Worm (Caenorhabditis elegans) whole organism, L3 larva: Measurements from ENCODE around the gene lmd-5.

Experiments
- ZK546.5 ChIP-seq: sonication (generic microtip); optimal IDR thresholded peaks from 2 replicates; lab custom pipeline; 2017; ENCODE audit warnings: missing biosample characterization, missing genetic modification characterization
- ama-1 ChIP-seq: fragments of 150-350 bp; optimal IDR thresholded peaks from 2 replicates; lab custom pipeline; 2018
- ceh-28 ChIP-seq: fragments of 150-350 bp; optimal IDR thresholded peaks from 2 replicates; lab custom pipeline; 2014; ENCODE audit warnings: missing biosample characterization, missing genetic modification reagents, missing genetic modification characterization
- ceh-82 ChIP-seq: fragments of 150-350 bp; optimal IDR thresholded peaks from 2 replicates; lab custom pipeline; 2014; ENCODE audit warnings: missing biosample characterization, missing genetic modification characterization
- ceh-9 ChIP-seq: sonication (generic microtip); optimal IDR thresholded peaks from 2 replicates; lab custom pipeline; 2018; ENCODE audit warnings: missing biosample characterization, missing genetic modification characterization
- daf-12 ChIP-seq: fragments of 150-350 bp; optimal IDR thresholded peaks from 2 replicates; lab custom pipeline; 2014; ENCODE audit warnings: missing biosample characterization, missing genetic modification reagents, missing genetic modification characterization
- egl-27 ChIP-seq: sonication (generic microtip); optimal IDR thresholded peaks from 4 replicates; lab custom pipeline; 2017; ENCODE audit warnings: missing biosample characterization, missing genetic modification reagents, missing genetic modification characterization
- egl-5 ChIP-seq: fragments of 150-350 bp; optimal IDR thresholded peaks from 2 replicates; lab custom pipeline; 2017; ENCODE audit warnings: missing biosample characterization, missing genetic modification reagents, missing genetic modification characterization, inconsistent platforms
- elt-2 ChIP-seq: sonication (generic microtip); optimal IDR thresholded peaks from 2 replicates; lab custom pipeline; 2016; ENCODE audit warnings: missing genetic modification reagents, mild to moderate bottlenecking, missing genetic modification characterization, missing compliant biosample characterization
- fkh-10 ChIP-seq: sonication (generic microtip); optimal IDR thresholded peaks from 2 replicates; lab custom pipeline; 2017; ENCODE audit warnings: missing biosample characterization, missing genetic modification reagents, missing genetic modification characterization
- fkh-2 ChIP-seq: fragments of 150-350 bp; optimal IDR thresholded peaks from 2 replicates; lab custom pipeline; 2014; ENCODE audit warnings: missing biosample characterization, missing genetic modification reagents, missing genetic modification characterization
- fos-1 ChIP-seq: fragments of 150-350 bp; optimal IDR thresholded peaks from 2 replicates; lab custom pipeline; 2014; ENCODE audit warnings: missing biosample characterization, missing genetic modification characterization
- jun-1 ChIP-seq: fragments of 150-350 bp; optimal IDR thresholded peaks from 2 replicates; lab custom pipeline; 2014; ENCODE audit warnings: missing biosample characterization, missing genetic modification reagents, missing genetic modification characterization
- lin-39 ChIP-seq: fragments of 150-350 bp; optimal IDR thresholded peaks from 2 replicates; lab custom pipeline; 2018; ENCODE audit warnings: missing biosample characterization, missing genetic modification reagents, missing genetic modification characterization
- lsy-12 ChIP-seq: sonication (generic microtip); optimal IDR thresholded peaks from 2 replicates; lab custom pipeline; 2016; ENCODE audit warnings: mild to moderate bottlenecking, missing genetic modification characterization, missing compliant biosample characterization
- nfya-1 ChIP-seq: sonication (generic microtip); optimal IDR thresholded peaks from 2 replicates; lab custom pipeline; 2017; ENCODE audit warnings: missing genetic modification characterization, mild to moderate bottlenecking, missing compliant biosample characterization, antibody characterized with exemption, moderate library complexity; ENCODE audit not compliant: insufficient read depth
- nhr-23 ChIP-seq: fragments of 150-350 bp; optimal IDR thresholded peaks from 2 replicates; lab custom pipeline; 2014; ENCODE audit warnings: missing biosample characterization, missing genetic modification reagents, missing genetic modification characterization
- nhr-237 ChIP-seq: fragments of 150-350 bp; optimal IDR thresholded peaks from 2 replicates; lab custom pipeline; 2014; ENCODE audit warnings: missing biosample characterization, missing genetic modification characterization
- nhr-43 ChIP-seq: sonication (generic microtip); optimal IDR thresholded peaks from 2 replicates; lab custom pipeline; 2016; ENCODE audit warnings: mild to moderate bottlenecking, missing genetic modification characterization, missing compliant biosample characterization; ENCODE audit not compliant: poor library complexity, severe bottlenecking
- nhr-76 ChIP-seq: fragments of 150-350 bp; sonication (generic microtip); optimal IDR thresholded peaks from 5 replicates; lab custom pipeline; 2014; ENCODE audit warnings: missing biosample characterization, missing genetic modification characterization
- pha-4 ChIP-seq: fragments of 150-350 bp; optimal IDR thresholded peaks from 2 replicates; lab custom pipeline; 2014; ENCODE audit warnings: missing biosample characterization, missing genetic modification reagents, missing genetic modification characterization
- pqm-1 ChIP-seq: fragments of 150-350 bp; optimal IDR thresholded peaks from 2 replicates; lab custom pipeline; 2017; ENCODE audit warnings: missing biosample characterization, missing genetic modification characterization, inconsistent platforms
- sea-2 ChIP-seq: fragments of 150-350 bp; sonication (generic microtip); optimal IDR thresholded peaks from 4 replicates; lab custom pipeline; 2014; ENCODE audit warnings: missing biosample characterization, missing genetic modification reagents, missing genetic modification characterization
- skn-1 ChIP-seq: fragments of 150-350 bp; optimal IDR thresholded peaks from 2 replicates; lab custom pipeline; 2014; ENCODE audit warnings: missing biosample characterization, missing genetic modification characterization
- tbx-2 ChIP-seq: sonication (generic microtip); optimal IDR thresholded peaks from 2 replicates; lab custom pipeline; 2016; ENCODE audit warnings: mild to moderate bottlenecking, missing genetic modification characterization, missing compliant biosample characterization
- unc-39 ChIP-seq: sonication (generic microtip); optimal IDR thresholded peaks from 4 replicates; lab custom pipeline; 2017; ENCODE audit warnings: missing biosample characterization, missing genetic modification characterization
- unc-62 ChIP-seq: fragments of 150-350 bp; sonication (generic microtip); optimal IDR thresholded peaks from 4 replicates; lab custom pipeline; 2014; ENCODE audit warnings: missing biosample characterization, missing genetic modification reagents, missing genetic modification characterization
- zag-1 ChIP-seq: fragments of 150-350 bp; optimal IDR thresholded peaks from 2 replicates; lab custom pipeline; 2014; ENCODE audit warnings: missing biosample characterization, missing genetic modification characterization
- ztf-4 ChIP-seq: fragments of 150-350 bp; optimal IDR thresholded peaks from 2 replicates; lab custom pipeline; 2014; ENCODE audit warnings: missing biosample characterization, missing genetic modification characterization

Gene lmd-5

ce11 chrV:7095254-7095990 is 28.0 kb upstream of the lmd-5 start:
- TF ChIP-seq ZK546.5 (no peak), elt-2 (tag; lab: Kevin White, UChicago) (peak; percentile 74), ceh-28 (tag; lab: Kevin White, UChicago) (no peak), nhr-237 (tag; lab: Kevin White, UChicago) (no peak), ceh-9 (tag; lab: Kevin White, UChicago) (no peak), pqm-1 (tag; lab: Kevin White, UChicago) (peak; percentile 44), fkh-2 (no peak), ztf-4 (tag; lab: Kevin White, UChicago) (no peak), fos-1 (tag; lab: Kevin White, UChicago) (no peak), zag-1 (no peak)

DNA sequence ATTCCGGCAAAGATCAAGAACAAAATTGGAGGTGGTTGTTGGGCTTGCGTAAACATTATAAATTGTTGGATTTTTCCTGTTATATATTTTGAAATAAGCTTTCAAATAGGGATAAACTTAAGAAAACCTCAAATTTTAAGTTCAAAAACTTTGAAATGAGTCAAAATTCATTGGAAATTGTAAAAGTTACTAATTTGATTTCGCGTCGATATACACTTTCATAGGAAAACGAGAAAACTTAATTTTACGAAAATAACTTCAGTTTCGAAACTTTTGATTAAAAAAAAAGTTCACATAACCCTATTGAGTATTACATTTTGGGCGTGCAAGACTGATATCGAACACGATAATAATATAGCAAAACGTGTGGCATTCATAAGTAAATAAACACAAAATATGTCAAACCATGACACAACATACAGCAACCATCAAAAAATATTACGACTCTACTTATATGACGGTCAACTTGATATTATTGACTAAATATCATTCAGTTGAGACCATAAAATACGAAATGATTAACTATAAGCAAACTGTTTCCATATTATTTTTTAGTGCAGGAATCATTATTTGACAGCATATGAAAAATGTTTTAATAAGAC is 27.2 kb upstream of the lmd-5 start:
- TF ChIP-seq elt-2 (tag; lab: Kevin White, UChicago), result peak; percentile 27
- peak; percentile 21 for TF ChIP-seq pqm-1 (tag; lab: Kevin White, UChicago)
- no peak for TF ChIP-seq fkh-2
- no peak for TF ChIP-seq egl-5
- no peak for TF ChIP-seq daf-12 (tag; lab: Kevin White, UChicago)
- TF ChIP-seq nhr-23 (tag; lab: Kevin White, UChicago), result no peak
- TF ChIP-seq pha-4, result no peak
- TF ChIP-seq lsy-12 (tag; lab: Kevin White, UChicago), result no peak
- no peak for TF ChIP-seq fkh-10 (GFP tag; lab: Kevin White, UChicago)
- TF ChIP-seq, all 47 proteins: peak for 2

DNA sequence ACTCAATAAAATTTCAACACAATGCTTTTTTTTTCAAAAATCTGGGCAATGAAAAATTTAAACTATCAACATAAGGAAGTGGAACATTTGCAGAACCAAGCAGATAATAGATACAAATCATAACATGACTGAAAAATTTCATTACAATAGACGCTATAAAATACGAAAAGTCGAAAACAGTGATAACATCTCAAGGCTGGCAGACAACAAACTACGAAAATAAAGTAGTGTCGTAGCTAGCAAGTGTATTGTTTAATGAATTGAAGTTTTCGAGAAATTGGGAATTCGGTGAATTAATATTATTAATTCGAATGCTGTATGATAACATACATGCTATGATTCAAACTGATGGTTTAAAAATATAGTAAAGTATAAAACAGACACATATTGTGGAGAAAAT is 26.6 kb upstream of the lmd-5 start:
- no peak for TF ChIP-seq pqm-1 (tag; lab: Kevin White, UChicago)

ce11 chrV:7103247-7103646 is 20.2 kb upstream of the lmd-5 start, which contains the start of gene odr-2:
Gene odr-2 (plus strand): TSS chrV:7103547.
- TF ChIP-seq sea-2 (GFP tag; lab: Kevin White, UChicago) (no peak), jun-1 (tag; lab: Kevin White, UChicago) (no peak), nhr-43 (tag; lab: Kevin White, UChicago) (no peak), ceh-82 (tag; lab: Kevin White, UChicago) (no peak), fkh-2 (no peak), skn-1 (no peak), elt-2 (tag; lab: Kevin White, UChicago) (no peak), daf-12 (tag; lab: Kevin White, UChicago) (no peak), nfya-1 (no peak)

DNA sequence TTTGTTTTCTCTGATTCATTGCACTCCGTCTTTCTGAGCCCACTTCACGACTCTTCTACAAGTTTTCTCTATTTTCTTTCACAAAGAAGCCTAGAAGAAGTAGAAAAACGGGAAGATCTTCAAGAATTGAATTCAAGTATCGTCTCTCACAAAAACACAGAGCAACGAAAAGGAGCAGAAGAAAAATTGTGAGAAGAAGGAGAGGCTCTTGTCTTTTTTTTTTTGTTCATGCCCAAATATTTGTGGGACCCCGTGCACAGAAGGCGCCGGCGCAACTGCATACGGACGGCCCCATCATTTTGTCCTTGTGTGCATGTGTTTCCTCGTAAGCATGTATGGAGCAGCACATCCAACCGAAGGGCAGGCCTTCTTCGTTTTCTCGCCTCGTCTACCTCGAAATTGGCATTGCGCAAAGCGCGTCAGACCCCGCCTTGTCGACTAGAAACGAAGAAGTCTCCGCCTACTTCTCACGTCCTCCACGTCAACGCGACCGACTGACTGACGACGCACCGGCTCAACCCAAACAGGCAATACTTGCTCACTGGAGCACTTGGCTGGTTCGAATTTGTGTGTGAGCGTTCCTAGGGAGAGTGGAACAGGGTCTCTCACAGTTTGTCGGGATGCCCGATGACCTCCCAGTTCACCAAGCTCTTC is 16.8 kb upstream of the lmd-5 start:
- no peak for TF ChIP-seq ztf-4 (tag; lab: Kevin White, UChicago)
- TF ChIP-seq fkh-10 (GFP tag; lab: Kevin White, UChicago), result peak; percentile 54

- TF ChIP-seq skn-1 (no peak), tbx-2 (tag; lab: Kevin White, UChicago) (no peak), egl-5 (no peak), fkh-2 (no peak), lin-39 (tag; lab: Kevin White, UChicago) (no peak), fkh-10 (GFP tag; lab: Kevin White, UChicago) (peak; percentile 21), nhr-76 (no peak), unc-62 (GFP tag; lab: Kevin White, UChicago) (no peak)
Measured at ce11 chrV:7110370-7110769, 13.1 kb upstream of the lmd-5 start.

ce11 chrV:7111276-7111675 is 12.2 kb upstream of the lmd-5 start:
- peak; percentile 76 for TF ChIP-seq fkh-10 (GFP tag; lab: Kevin White, UChicago)
- TF ChIP-seq lin-39 (tag; lab: Kevin White, UChicago), result no peak
- no peak for TF ChIP-seq nfya-1
- TF ChIP-seq nhr-43 (tag; lab: Kevin White, UChicago), result no peak
- no peak for TF ChIP-seq unc-39
- no peak for TF ChIP-seq egl-27
- TF ChIP-seq sea-2 (GFP tag; lab: Kevin White, UChicago), result no peak
- TF ChIP-seq fos-1 (tag; lab: Kevin White, UChicago), result no peak
- TF ChIP-seq ama-1, result no peak
